Fruit fly (Drosophila melanogaster) whole organism, embryonic: ENCODE results near the gene CG31038.
A peak's percentile ranks its signal among the peaks of the same experiment; 100 is the strongest.

Experiments used
- CG10321 ChIP-seq: fragments of 200-800 bp; sonication (Bioruptor generic); IDR thresholded peaks from 2 replicates; pipeline ENCODE4 v1.3.6; 2022; ENCODE audit warnings: missing biosample characterization, missing genetic modification characterization
- CG10462 ChIP-seq: fragments of 200-800 bp; sonication (Bioruptor generic); optimal IDR thresholded peaks from 2 replicates; lab custom pipeline; 2016; ENCODE audit warnings: missing biosample characterization, missing genetic modification characterization
- CG10979 ChIP-seq: fragments of 200-800 bp; sonication (Bioruptor generic); optimal IDR thresholded peaks from 2 replicates; lab custom pipeline; 2018; ENCODE audit warnings: missing biosample characterization, mild to moderate bottlenecking, missing genetic modification characterization, moderate library complexity
- CG13123 ChIP-seq: fragments of 200-800 bp; sonication (Bioruptor generic); optimal IDR thresholded peaks from 2 replicates; lab custom pipeline; 2016; ENCODE audit warnings: missing biosample characterization, missing genetic modification characterization
- CG14050 ChIP-seq: fragments of 200-800 bp; sonication (Bioruptor generic); IDR thresholded peaks from 3 replicates; pipeline ENCODE4 v1.3.6; 2022; ENCODE audit warnings: missing biosample characterization, missing genetic modification characterization
- CG14860 ChIP-seq: fragments of 200-800 bp; sonication (Bioruptor generic); IDR thresholded peaks from 3 replicates; pipeline ENCODE4 v1.3.6; 2022; ENCODE audit warnings: missing biosample characterization, missing genetic modification characterization; ENCODE audit not compliant: partially characterized antibody
- CG15514 ChIP-seq: fragments of 200-800 bp; sonication (Bioruptor generic); optimal IDR thresholded peaks from 3 replicates; lab custom pipeline; 2017; ENCODE audit warnings: missing biosample characterization, missing genetic modification characterization, mild to moderate bottlenecking, moderate library complexity, missing genetic modification reagents
- CG15696 ChIP-seq: fragments of 200-800 bp; sonication (Bioruptor generic); optimal IDR thresholded peaks from 2 replicates; lab custom pipeline; 2019; ENCODE audit warnings: missing biosample characterization, mild to moderate bottlenecking, missing genetic modification characterization, moderate library complexity
- CG16813 ChIP-seq: fragments of 200-800 bp; sonication (Bioruptor generic); IDR thresholded peaks from 3 replicates; pipeline ENCODE4 v1.3.6; 2022; ENCODE audit warnings: missing biosample characterization, missing genetic modification characterization; ENCODE audit not compliant: partially characterized antibody
- CG17829 ChIP-seq: fragments of 200-800 bp; optimal IDR thresholded peaks from 2 replicates; lab custom pipeline; 2019; ENCODE audit warnings: missing biosample characterization, mild to moderate bottlenecking, missing genetic modification characterization, moderate library complexity
- CG32772 ChIP-seq: fragments of 200-800 bp; sonication (Bioruptor generic); IDR thresholded peaks from 2 replicates; pipeline ENCODE4 v1.3.6; 2022; ENCODE audit warnings: missing biosample characterization, missing genetic modification characterization
- CG3281 ChIP-seq: fragments of 200-800 bp; sonication (Bioruptor generic); optimal IDR thresholded peaks from 3 replicates; lab custom pipeline; 2017; ENCODE audit warnings: missing biosample characterization, mild to moderate bottlenecking, missing genetic modification characterization
- CG33557 ChIP-seq: fragments of 200-800 bp; sonication (Bioruptor generic); optimal IDR thresholded peaks from 2 replicates; lab custom pipeline; 2019; ENCODE audit warnings: missing biosample characterization, mild to moderate bottlenecking, missing genetic modification characterization, moderate library complexity
- CG5180 ChIP-seq: fragments of 200-800 bp; sonication (Bioruptor generic); optimal IDR thresholded peaks from 3 replicates; lab custom pipeline; 2017; ENCODE audit warnings: missing biosample characterization, missing genetic modification characterization, mild to moderate bottlenecking, moderate library complexity, missing genetic modification reagents
- CG6254 ChIP-seq: fragments of 200-800 bp; sonication (Bioruptor generic); optimal IDR thresholded peaks from 3 replicates; lab custom pipeline; 2017; ENCODE audit warnings: mild to moderate bottlenecking, missing biosample characterization, missing genetic modification reagents, missing genetic modification characterization
- CTCF ChIP-seq: fragments of 200-800 bp; sonication (Bioruptor generic); optimal IDR thresholded peaks from 2 replicates; lab custom pipeline; 2017; ENCODE audit warnings: missing biosample characterization, mild to moderate bottlenecking, missing genetic modification characterization, moderate library complexity
- Gsc ChIP-seq: fragments of 200-800 bp; sonication (Bioruptor generic); IDR thresholded peaks from 2 replicates; pipeline ENCODE4 v1.3.6; 2022; ENCODE audit warnings: missing biosample characterization, missing genetic modification characterization
- HLH4C ChIP-seq: fragments of 200-800 bp; sonication (Bioruptor generic); IDR thresholded peaks from 3 replicates; pipeline ENCODE4 v1.3.6; 2022; ENCODE audit warnings: missing biosample characterization, missing genetic modification characterization; ENCODE audit not compliant: partially characterized antibody
- Hey ChIP-seq: fragments of 200-800 bp; sonication (Bioruptor generic); optimal IDR thresholded peaks from 3 replicates; lab custom pipeline; 2018; ENCODE audit warnings: missing biosample characterization, mild to moderate bottlenecking, missing genetic modification characterization
- Hr3 ChIP-seq: fragments of 200-800 bp; sonication (Bioruptor generic); optimal IDR thresholded peaks from 3 replicates; lab custom pipeline; 2016; ENCODE audit warnings: missing biosample characterization, missing genetic modification characterization
- Lhr ChIP-seq: fragments of 200-800 bp; sonication (Bioruptor generic); optimal IDR thresholded peaks from 3 replicates; lab custom pipeline; 2017; ENCODE audit warnings: mild to moderate bottlenecking, missing biosample characterization, missing genetic modification reagents, missing genetic modification characterization
- Mad ChIP-seq: fragments of 200-800 bp; sonication (Bioruptor generic); optimal IDR thresholded peaks from 2 replicates; lab custom pipeline; 2016; ENCODE audit warnings: missing biosample characterization, missing genetic modification characterization
- Optix ChIP-seq: fragments of 200-800 bp; sonication (Bioruptor generic); IDR thresholded peaks from 3 replicates; pipeline ENCODE4 v1.3.6; 2022; ENCODE audit warnings: missing biosample characterization, missing genetic modification characterization
- PHDP ChIP-seq: fragments of 200-800 bp; sonication (Bioruptor generic); optimal IDR thresholded peaks from 3 replicates; lab custom pipeline; 2018; ENCODE audit warnings: missing biosample characterization, mild to moderate bottlenecking, missing genetic modification characterization, moderate library complexity
- Rfx ChIP-seq: fragments of 200-800 bp; sonication (Bioruptor generic); IDR thresholded peaks from 2 replicates; pipeline ENCODE4 v1.3.6; 2022; ENCODE audit warnings: missing biosample characterization, missing genetic modification characterization
- Sin3A ChIP-seq: fragments of >200 bp; optimal IDR thresholded peaks from 2 replicates; lab custom pipeline; 2018
- Sry-β ChIP-seq: fragments of 200-800 bp; sonication (Bioruptor generic); optimal IDR thresholded peaks from 2 replicates; lab custom pipeline; 2018; ENCODE audit warnings: missing biosample characterization, mild to moderate bottlenecking, missing genetic modification characterization, moderate library complexity
- Vsx1 ChIP-seq: fragments of 200-800 bp; sonication (Bioruptor generic); optimal IDR thresholded peaks from 2 replicates; lab custom pipeline; 2017; ENCODE audit warnings: missing biosample characterization, mild to moderate bottlenecking, missing genetic modification characterization, missing genetic modification reagents
- ab ChIP-seq: fragments of 200-800 bp; sonication (Bioruptor generic); optimal IDR thresholded peaks from 2 replicates; lab custom pipeline; 2016; ENCODE audit warnings: missing biosample characterization, missing genetic modification characterization
- ato ChIP-seq: fragments of 200-800 bp; sonication (Bioruptor generic); IDR thresholded peaks from 2 replicates; pipeline ENCODE4 v1.3.6; 2022; ENCODE audit warnings: missing biosample characterization, missing genetic modification characterization; ENCODE audit not compliant: partially characterized antibody
- cwo ChIP-seq: fragments of 200-800 bp; sonication (Bioruptor generic); optimal IDR thresholded peaks from 3 replicates; lab custom pipeline; 2017; ENCODE audit warnings: missing biosample characterization, missing genetic modification characterization, mild to moderate bottlenecking, moderate library complexity, missing genetic modification reagents
- disco-r ChIP-seq: fragments of 200-800 bp; sonication (Bioruptor generic); optimal IDR thresholded peaks from 2 replicates; lab custom pipeline; 2016; ENCODE audit warnings: missing biosample characterization, missing genetic modification characterization
- ewg ChIP-seq: fragments of 200-800 bp; sonication (Bioruptor generic); optimal IDR thresholded peaks from 3 replicates; lab custom pipeline; 2017; ENCODE audit warnings: mild to moderate bottlenecking, missing biosample characterization, missing genetic modification reagents, missing genetic modification characterization
- fu2 ChIP-seq: fragments of 200-800 bp; sonication (Bioruptor generic); optimal IDR thresholded peaks from 2 replicates; lab custom pipeline; 2016; ENCODE audit warnings: missing biosample characterization, missing genetic modification characterization
- gem ChIP-seq: fragments of 200-800 bp; sonication (Bioruptor generic); optimal IDR thresholded peaks from 2 replicates; lab custom pipeline; 2019; ENCODE audit warnings: missing biosample characterization, mild to moderate bottlenecking, missing genetic modification characterization, moderate library complexity
- gfzf ChIP-seq: fragments of 200-800 bp; sonication (Bioruptor generic); optimal IDR thresholded peaks from 2 replicates; lab custom pipeline; 2016; ENCODE audit warnings: missing biosample characterization, mild to moderate bottlenecking, missing genetic modification characterization, moderate library complexity
- kah ChIP-seq: fragments of 200-800 bp; sonication (Bioruptor generic); optimal IDR thresholded peaks from 2 replicates; lab custom pipeline; 2018; ENCODE audit warnings: missing biosample characterization, mild to moderate bottlenecking, missing genetic modification characterization
- lab ChIP-seq: fragments of 200-800 bp; sonication (Bioruptor generic); optimal IDR thresholded peaks from 3 replicates; lab custom pipeline; 2017; ENCODE audit warnings: missing biosample characterization, missing genetic modification characterization, mild to moderate bottlenecking, moderate library complexity, missing genetic modification reagents
- mirr ChIP-seq: fragments of 200-800 bp; sonication (Bioruptor generic); optimal IDR thresholded peaks from 3 replicates; lab custom pipeline; 2018; ENCODE audit warnings: missing biosample characterization, mild to moderate bottlenecking, missing genetic modification characterization
- mld ChIP-seq: fragments of 200-800 bp; sonication (Bioruptor generic); IDR thresholded peaks from 3 replicates; pipeline ENCODE4 v1.3.6; 2022; ENCODE audit warnings: missing biosample characterization, missing genetic modification characterization; ENCODE audit not compliant: partially characterized antibody
- otp ChIP-seq: fragments of 200-800 bp; sonication (Bioruptor generic); IDR thresholded peaks from 3 replicates; pipeline ENCODE4, ENCODE4 v1.3.6; 2022; ENCODE audit warnings: missing biosample characterization, missing genetic modification characterization
- p53 ChIP-seq: fragments of 200-800 bp; sonication (Bioruptor generic); optimal IDR thresholded peaks from 2 replicates; lab custom pipeline; 2016; ENCODE audit warnings: missing biosample characterization, missing genetic modification characterization
- prd ChIP-seq, 3 experiments: fragments of >200 bp in 2 of 3; fragments of 200-800 bp in 1 of 3; sonication (Bioruptor generic) in 1 of 3; optimal IDR thresholded peaks in 2 of 3; IDR thresholded peaks in 1 of 3; 2 replicates in 2 of 3; 3 replicates in 1 of 3; pipeline versions ENCODE4 v1.3.6 to Lab custom; 2017 to 2022; ENCODE audit warnings: missing biosample characterization in 1 of 3, missing genetic modification characterization in 1 of 3
- pzg ChIP-seq: fragments of 200-800 bp; sonication (Bioruptor generic); optimal IDR thresholded peaks from 3 replicates; lab custom pipeline; 2018; ENCODE audit warnings: missing biosample characterization, mild to moderate bottlenecking, missing genetic modification characterization, moderate library complexity
- row ChIP-seq: fragments of 200-800 bp; sonication (Bioruptor generic); IDR thresholded peaks from 3 replicates; pipeline ENCODE4 v1.3.6; 2022; ENCODE audit warnings: missing biosample characterization, missing genetic modification characterization
- slou ChIP-seq: fragments of 200-800 bp; sonication (Bioruptor generic); optimal IDR thresholded peaks from 3 replicates; lab custom pipeline; 2016; ENCODE audit warnings: missing biosample characterization, missing genetic modification characterization
- stc ChIP-seq: fragments of 200-800 bp; sonication (Bioruptor generic); IDR thresholded peaks from 2 replicates; pipeline ENCODE4 v1.3.6; 2022; ENCODE audit warnings: missing biosample characterization, missing genetic modification characterization
- toy ChIP-seq: fragments of 200-800 bp; sonication (Bioruptor generic); IDR thresholded peaks from 2 replicates; pipeline ENCODE4 v1.3.6; 2022; ENCODE audit warnings: missing biosample characterization, missing genetic modification characterization
- trh ChIP-seq: fragments of 200-800 bp; sonication (Bioruptor generic); optimal IDR thresholded peaks from 2 replicates; lab custom pipeline; 2016; ENCODE audit warnings: missing biosample characterization, missing genetic modification characterization
- vnd ChIP-seq: fragments of 200-800 bp; sonication (Bioruptor generic); IDR thresholded peaks from 3 replicates; pipeline ENCODE4 v1.3.6; 2022; ENCODE audit warnings: missing biosample characterization, missing genetic modification characterization; ENCODE audit not compliant: partially characterized antibody

The CG31038 gene

DNA sequence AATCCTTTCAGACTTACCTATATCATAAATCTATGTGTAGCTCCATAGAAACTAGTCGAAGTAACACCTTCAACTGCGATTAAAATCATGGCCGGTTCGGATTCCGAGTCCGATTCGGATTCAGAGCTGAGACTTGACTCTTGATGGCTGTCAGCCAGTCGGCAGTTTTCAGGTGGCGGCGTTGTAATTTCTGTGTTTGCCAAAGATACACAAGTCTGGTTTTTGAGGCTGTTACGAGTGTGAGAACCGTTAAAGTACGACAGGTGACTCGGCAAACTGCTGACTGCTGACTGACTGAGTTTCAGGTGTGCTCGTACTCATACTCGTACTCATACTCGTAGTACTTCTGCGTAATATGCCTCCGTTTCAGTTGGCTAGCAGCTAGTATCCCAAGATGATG is 14.3 kb downstream of the CG31038 start (continued):
- TF ChIP-seq pzg (GFP tag; lab: Kevin White, UChicago) (no peak), CG6254 (GFP tag; lab: Kevin White, UChicago) (no peak), ab (GFP tag; lab: Kevin White, UChicago) (no peak), row (no peak), vnd (GFP tag; lab: Robert Waterston, UW) (no peak), CG17829 (no peak), trh (GFP tag; lab: Kevin White, UChicago) (no peak), disco-r (no peak), Optix (GFP tag; lab: Robert Waterston, UW) (no peak), CG33557 (GFP tag; lab: Kevin White, UChicago) (no peak), slou (GFP tag; lab: Kevin White, UChicago) (no peak), CG13123 (GFP tag; lab: Kevin White, UChicago) (no peak), Mad (GFP tag; lab: Kevin White, UChicago) (no peak), ewg (GFP tag; lab: Kevin White, UChicago) (no peak), CG14860 (GFP tag; lab: Robert Waterston, UW) (no peak), lab (GFP tag; lab: Kevin White, UChicago) (peak; percentile 80), CTCF (GFP tag; lab: Kevin White, UChicago) (no peak), mirr (GFP tag; lab: Kevin White, UChicago) (peak; percentile 34), CG14050 (no peak), cwo (GFP tag; lab: Kevin White, UChicago) (peak; percentile 11), prd (optimal IDR thresholded peaks at IDR 0.05; lab: Kevin White, UChicago) (no peak), prd (GFP tag; IDR thresholded peaks at IDR 0.05; lab: Robert Waterston, UW) (no peak), stc (GFP tag; lab: Robert Waterston, UW) (no peak), Lhr (GFP tag; lab: Kevin White, UChicago) (no peak), Vsx1 (GFP tag; lab: Kevin White, UChicago) (peak; percentile 20), CG15696 (tag; lab: Kevin White, UChicago) (no peak), CG16813 (no peak), CG15514 (peak; percentile 42), CG10321 (GFP tag; lab: Robert Waterston, UW) (no peak), mld (GFP tag; lab: Robert Waterston, UW) (no peak), toy (GFP tag; lab: Robert Waterston, UW) (0 out of 2 replicates have a peak, but pooled peaks have one; percentile 44), gem (tag; lab: Kevin White, UChicago) (no peak), Sin3A (lab: Kevin White, UChicago) (no peak), Hey (tag; lab: Kevin White, UChicago) (peak; percentile 25), otp (0 out of 3 replicates have a peak, but pooled peaks have one; percentile 27), CG32772 (GFP tag; lab: Robert Waterston, UW) (no peak), CG10462 (GFP tag; lab: Kevin White, UChicago) (no peak), kah (GFP tag; lab: Kevin White, UChicago) (no peak), CG10979 (tag; lab: Kevin White, UChicago) (no peak), PHDP (tag; lab: Kevin White, UChicago) (peak; percentile 53), fu2 (GFP tag; lab: Kevin White, UChicago) (no peak), Gsc (GFP tag; lab: Robert Waterston, UW) (no peak), Rfx (GFP tag; lab: Robert Waterston, UW) (peak; percentile 34; the same call in 1 of the 2 replicates), ato (GFP tag; lab: Robert Waterston, UW) (no peak), gfzf (no peak), HLH4C (no peak), CG5180 (GFP tag; lab: Kevin White, UChicago) (no peak), Hr3 (GFP tag; lab: Kevin White, UChicago) (no peak), CG3281 (GFP tag; lab: Kevin White, UChicago) (peak; percentile 56), Sry-β (GFP tag; lab: Kevin White, UChicago) (no peak), p53 (no peak)
